Worm (Caenorhabditis elegans): Measurements from ENCODE around the gene C32D5.11.

ce11 chrII:6342455-6342854 is 12.8 kb downstream of the C32D5.11 start:
- TF ChIP-seq flt-1 (GFP tag; IDR thresholded peaks at IDR 0.05) = no peak
- TF ChIP-seq klf-2 (GFP tag; conservative IDR thresholded peaks at IDR 0.05) = no peak

Measured in whole organism, midembryonic.